Worm (Caenorhabditis elegans) whole organism, L1 larva: Measurements from ENCODE around the gene F55G11.6.

Experiments used
- C04F5.9 ChIP-seq: sonication (generic microtip); optimal IDR thresholded peaks from 2 replicates; lab custom pipeline; 2016; ENCODE audit warnings: missing genetic modification characterization, missing compliant biosample characterization
- F16B12.6 ChIP-seq: fragments of 150-350 bp; optimal IDR thresholded peaks from 2 replicates; lab custom pipeline; 2014; ENCODE audit warnings: missing biosample characterization, missing genetic modification characterization
- aha-1 ChIP-seq: fragments of 150-350 bp; optimal IDR thresholded peaks from 2 replicates; lab custom pipeline; 2014; ENCODE audit warnings: missing biosample characterization, missing genetic modification characterization
- alr-1 ChIP-seq: fragments of 200-800 bp; sonication (Bioruptor generic); optimal IDR thresholded peaks from 2 replicates; lab custom pipeline; 2018; ENCODE audit warnings: borderline replicate concordance, mild to moderate bottlenecking, missing genetic modification characterization, missing compliant biosample characterization
- ceh-8 ChIP-seq: fragments of 200-800 bp; sonication (Bioruptor generic); optimal IDR thresholded peaks from 2 replicates; lab custom pipeline; 2018; ENCODE audit warnings: mild to moderate bottlenecking, missing genetic modification characterization, moderate library complexity, missing compliant biosample characterization
- ceh-82 ChIP-seq, 3 experiments: fragments of 150-350 bp in 1 of 3; sonication (generic microtip) in 2 of 3; optimal IDR thresholded peaks; 2 replicates each; lab custom pipeline; 2014 to 2017; ENCODE audit warnings: missing biosample characterization in 3 of 3, missing genetic modification characterization in 3 of 3
- ceh-90 ChIP-seq: sonication (generic microtip); optimal IDR thresholded peaks from 2 replicates; lab custom pipeline; 2016; ENCODE audit warnings: missing genetic modification characterization, missing compliant biosample characterization
- dpl-1 ChIP-seq, 3 experiments: fragments of 150-350 bp in 2 of 3; sonication (generic microtip) in 1 of 3; optimal IDR thresholded peaks; 2 replicates each; lab custom pipeline; 2014 to 2017; ENCODE audit warnings: missing biosample characterization in 3 of 3, missing genetic modification characterization in 3 of 3, missing genetic modification reagents in 3 of 3
- efl-1 ChIP-seq, 4 experiments: fragments of 150-350 bp; optimal IDR thresholded peaks in 3 of 4; peaks in 1 of 4; 1 replicate in 1 of 4; 2 replicates in 3 of 4; lab custom pipeline; 2014; ENCODE audit warnings: missing biosample characterization in 2 of 4, missing genetic modification characterization in 2 of 4, missing genetic modification reagents in 2 of 4
- efl-3 ChIP-seq: fragments of 200-800 bp; sonication (Bioruptor generic); optimal IDR thresholded peaks from 2 replicates; lab custom pipeline; 2018; ENCODE audit warnings: mild to moderate bottlenecking, missing genetic modification characterization, missing compliant biosample characterization
- egl-13 ChIP-seq: sonication (generic microtip); optimal IDR thresholded peaks from 2 replicates; lab custom pipeline; 2016; ENCODE audit warnings: missing genotype, missing genetic modification reagents, missing genetic modification characterization, missing compliant biosample characterization
- egl-27 ChIP-seq, 2 experiments: fragments of 150-350 bp in 1 of 2; sonication (generic microtip); optimal IDR thresholded peaks; 3 replicates each; lab custom pipeline; 2017 to 2018; ENCODE audit warnings: missing biosample characterization in 2 of 2, missing genetic modification characterization in 2 of 2, missing genetic modification reagents in 2 of 2
- elt-2 ChIP-seq: sonication (generic microtip); optimal IDR thresholded peaks from 2 replicates; lab custom pipeline; 2016; ENCODE audit warnings: missing genetic modification characterization, mild to moderate bottlenecking, inconsistent platforms, missing compliant biosample characterization, missing genetic modification reagents
- ets-5 ChIP-seq: fragments of 200-800 bp; sonication (Bioruptor generic); IDR thresholded peaks from 2 replicates; pipeline ENCODE4 v1.3.6; 2022; ENCODE audit warnings: missing genetic modification characterization, missing compliant biosample characterization
- fkh-8 ChIP-seq: sonication (generic microtip); optimal IDR thresholded peaks from 2 replicates; lab custom pipeline; 2016; ENCODE audit warnings: mild to moderate bottlenecking, missing genetic modification characterization, missing compliant biosample characterization
- lin-13 ChIP-seq: fragments of 150-350 bp; optimal IDR thresholded peaks from 2 replicates; lab custom pipeline; 2014; ENCODE audit warnings: missing biosample characterization, missing genetic modification reagents, missing genetic modification characterization
- lin-15B ChIP-seq: fragments of 150-350 bp; sonication (generic microtip); optimal IDR thresholded peaks from 3 replicates; lab custom pipeline; 2014; ENCODE audit warnings: missing biosample characterization, missing genetic modification characterization
- lin-35 ChIP-seq, 2 experiments: fragments of 150-350 bp; optimal IDR thresholded peaks; 2 replicates each; lab custom pipeline; 2014; ENCODE audit warnings: missing biosample characterization in 2 of 2, missing genetic modification characterization in 2 of 2, missing genetic modification reagents in 2 of 2
- mep-1 ChIP-seq: fragments of 150-350 bp; optimal IDR thresholded peaks from 2 replicates; lab custom pipeline; 2014; ENCODE audit warnings: missing biosample characterization, missing genetic modification characterization
- nhr-11 ChIP-seq: fragments of 150-350 bp; optimal IDR thresholded peaks from 2 replicates; lab custom pipeline; 2014; ENCODE audit warnings: missing biosample characterization, missing genetic modification characterization
- nhr-20 ChIP-seq: sonication (generic microtip); optimal IDR thresholded peaks from 2 replicates; lab custom pipeline; 2016; ENCODE audit warnings: mild to moderate bottlenecking, missing genetic modification characterization, missing compliant biosample characterization
- nhr-237 ChIP-seq: fragments of 150-350 bp; optimal IDR thresholded peaks from 2 replicates; lab custom pipeline; 2014; ENCODE audit warnings: missing biosample characterization, missing genetic modification characterization
- nhr-28 ChIP-seq: fragments of 150-350 bp; optimal IDR thresholded peaks from 2 replicates; lab custom pipeline; 2014; ENCODE audit warnings: missing biosample characterization, missing genetic modification characterization
- nhr-71 ChIP-seq: sonication (generic microtip); optimal IDR thresholded peaks from 2 replicates; lab custom pipeline; 2016; ENCODE audit warnings: mild to moderate bottlenecking, missing genetic modification characterization, moderate library complexity, missing compliant biosample characterization
- nhr-76 ChIP-seq: sonication (generic microtip); optimal IDR thresholded peaks from 2 replicates; lab custom pipeline; 2017; ENCODE audit warnings: missing biosample characterization, missing genetic modification characterization
- nhr-84 ChIP-seq: sonication (generic microtip); optimal IDR thresholded peaks from 2 replicates; lab custom pipeline; 2017; ENCODE audit warnings: missing biosample characterization, missing genetic modification characterization
- pag-3 ChIP-seq: sonication (generic microtip); optimal IDR thresholded peaks from 2 replicates; lab custom pipeline; 2017; ENCODE audit warnings: missing genetic modification characterization, mild to moderate bottlenecking, missing compliant biosample characterization, antibody characterized with exemption, borderline replicate concordance; ENCODE audit not compliant: insufficient read depth
- pqm-1 ChIP-seq: sonication (generic microtip); optimal IDR thresholded peaks from 3 replicates; lab custom pipeline; 2017; ENCODE audit warnings: missing biosample characterization, missing genetic modification characterization
- skn-1 ChIP-seq: fragments of 150-350 bp; optimal IDR thresholded peaks from 2 replicates; lab custom pipeline; 2014; ENCODE audit warnings: missing biosample characterization, missing genetic modification characterization
- sptf-1 ChIP-seq: fragments of 150-350 bp; optimal IDR thresholded peaks from 2 replicates; lab custom pipeline; 2014; ENCODE audit warnings: missing biosample characterization, missing genetic modification characterization
- sup-37 ChIP-seq: fragments of 200-800 bp; sonication (Bioruptor generic); optimal IDR thresholded peaks from 2 replicates; lab custom pipeline; 2018; ENCODE audit warnings: mild to moderate bottlenecking, missing genetic modification characterization, missing compliant biosample characterization
- tlp-1 ChIP-seq: fragments of 150-350 bp; optimal IDR thresholded peaks from 2 replicates; lab custom pipeline; 2014; ENCODE audit warnings: missing biosample characterization, missing genetic modification characterization
- vab-15 ChIP-seq: sonication (generic microtip); optimal IDR thresholded peaks from 2 replicates; lab custom pipeline; 2017; ENCODE audit warnings: missing genotype, mild to moderate bottlenecking, missing genetic modification characterization, missing compliant biosample characterization

Gene F55G11.6

DNA sequence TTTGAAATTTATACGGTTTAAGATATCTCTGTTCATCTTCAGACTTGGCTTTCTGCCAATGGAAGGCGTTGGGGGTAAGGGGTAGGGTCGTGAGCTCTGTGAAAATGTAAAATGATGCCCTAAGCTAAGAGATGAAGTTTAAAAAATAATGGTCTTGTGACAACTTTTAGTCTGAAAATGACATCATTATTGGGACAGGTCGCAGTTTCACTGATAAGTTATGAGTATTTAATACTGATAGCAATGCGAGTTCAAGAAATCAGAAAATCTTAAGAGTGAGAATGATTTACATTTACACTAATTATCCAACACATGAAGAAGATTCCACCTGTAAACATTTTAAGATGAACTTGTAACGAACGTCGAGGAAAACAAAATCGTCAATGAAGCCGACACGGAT lies 6.8 kb downstream of the F55G11.6 start:
- TF ChIP-seq efl-1 (optimal IDR thresholded peaks at IDR 0.05; lab: Kevin White, UChicago), result no peak
- peak in 1 of 2 experiments; percentile 15 for TF ChIP-seq efl-1 (GFP tag; optimal IDR thresholded peaks at IDR 0.05 in 1 of 2; lab: Kevin White, UChicago)
- no peak for TF ChIP-seq sptf-1 (tag; lab: Kevin White, UChicago)
- no peak for TF ChIP-seq lin-13
- no peak for TF ChIP-seq pag-3 (tag; lab: Kevin White, UChicago)
- TF ChIP-seq aha-1 (tag; lab: Kevin White, UChicago), result no peak
- TF ChIP-seq elt-2 (tag; lab: Kevin White, UChicago), result peak; percentile 74
- no peak for TF ChIP-seq lin-15B (tag; lab: Kevin White, UChicago)

DNA sequence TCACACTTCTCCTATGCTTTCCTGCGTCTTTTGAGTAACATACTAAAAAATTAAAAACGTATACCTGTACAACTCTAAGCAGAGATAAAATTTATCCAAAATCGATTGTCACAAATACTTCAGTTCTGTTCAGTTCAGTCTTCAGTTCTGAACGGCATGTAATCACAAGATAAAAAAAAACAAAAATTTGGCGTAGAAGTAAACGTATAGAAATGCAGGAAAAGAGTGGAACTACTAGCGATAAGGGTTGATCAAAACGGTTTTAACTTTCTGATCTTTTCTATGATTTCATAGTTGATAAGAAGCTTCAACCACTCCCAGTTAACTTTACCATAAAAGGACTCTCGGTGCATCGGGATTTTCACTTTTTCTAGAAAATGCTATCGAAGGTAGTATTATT lies 7.2 kb downstream of the F55G11.6 start, which contains the start of gene dod-22:
Gene dod-22 (plus strand): TSS at position 301 of the 400 bp plus-strand sequence.
- TF ChIP-seq ceh-82 (tag; optimal IDR thresholded peaks at IDR 0.05; lab: Kevin White, UChicago), result no peak
- TF ChIP-seq tlp-1 (tag; lab: Kevin White, UChicago), result no peak
- TF ChIP-seq, all 84 proteins: peak for 0

- TF ChIP-seq nhr-84, result no peak
- TF ChIP-seq fkh-8 (tag; lab: Kevin White, UChicago), result no peak
- no peak for TF ChIP-seq nhr-20 (tag; lab: Kevin White, UChicago)
- TF ChIP-seq efl-3 (GFP tag; lab: Kevin White, UChicago), result no peak
- TF ChIP-seq vab-15, result no peak
- TF ChIP-seq egl-13 (tag; lab: Kevin White, UChicago), result no peak
- no peak for TF ChIP-seq sup-37 (GFP tag; lab: Kevin White, UChicago)
- no peak for TF ChIP-seq nhr-76 (tag; lab: Kevin White, UChicago)
- no peak for TF ChIP-seq C04F5.9
- no peak for TF ChIP-seq pqm-1 (tag; lab: Kevin White, UChicago)
- no peak for TF ChIP-seq alr-1 (tag; lab: Kevin White, UChicago)
- no peak for TF ChIP-seq nhr-11
- no peak for TF ChIP-seq ceh-8 (GFP tag; lab: Kevin White, UChicago)
- no peak for TF ChIP-seq nhr-71 (tag; lab: Kevin White, UChicago)
- TF ChIP-seq egl-27 (tag; optimal IDR thresholded peaks at IDR 0.05; lab: Kevin White, UChicago), result no peak
These were observed 9.5 kb downstream of the F55G11.6 start for ce11 chrIV:12967303-12967702.

DNA sequence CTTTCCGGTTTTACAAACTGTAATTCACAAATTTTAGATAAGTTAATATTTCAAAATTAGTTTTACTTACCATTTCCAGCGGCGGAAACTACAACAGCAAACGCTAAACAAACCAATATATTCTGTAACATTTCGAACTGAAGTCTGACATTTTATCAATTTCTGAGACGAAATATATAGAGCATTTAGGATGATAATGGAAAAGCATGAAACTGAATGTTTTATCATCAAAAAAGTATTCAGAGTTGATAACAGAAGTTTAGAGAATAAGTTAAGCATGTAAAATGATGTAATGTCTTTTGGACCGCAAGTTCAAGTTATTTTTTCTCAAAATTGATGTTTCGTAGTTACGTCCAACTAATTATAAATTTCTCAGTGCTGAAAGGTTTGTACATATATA lies 11.3 kb downstream of the F55G11.6 start, which contains the start of gene F55G11.2:
Gene F55G11.2 (minus strand): TSS at position 149 of the 400 bp plus-strand sequence.
- TF ChIP-seq skn-1 (peak; percentile 6), lin-35 (GFP tag; optimal IDR thresholded peaks at IDR 0.05; lab: Kevin White, UChicago) (no peak), elt-2 (tag; lab: Kevin White, UChicago) (peak; percentile 86), mep-1 (tag; lab: Kevin White, UChicago) (no peak), efl-1 (optimal IDR thresholded peaks at IDR 0.05; lab: Kevin White, UChicago) (no peak), efl-1 (GFP tag; optimal IDR thresholded peaks at IDR 0.05 in 1 of 2; lab: Kevin White, UChicago) (peak in 1 of 2 experiments; percentile 87), ets-5 (GFP tag; lab: Robert Waterston, UW) (no peak), efl-3 (GFP tag; lab: Kevin White, UChicago) (no peak), F16B12.6 (no peak), dpl-1 (GFP tag; optimal IDR thresholded peaks at IDR 0.05; lab: Kevin White, UChicago) (no peak), aha-1 (tag; lab: Kevin White, UChicago) (no peak), nhr-28 (tag; lab: Kevin White, UChicago) (no peak)

ce11 chrIV:12971994-12972520 lies 14.2 kb downstream of the F55G11.6 start:
- TF ChIP-seq elt-2 (tag; lab: Kevin White, UChicago) (peak; percentile 93), ceh-90 (tag; lab: Kevin White, UChicago) (no peak), alr-1 (tag; lab: Kevin White, UChicago) (no peak), nhr-237 (tag; lab: Kevin White, UChicago) (no peak)
